Fruit fly (Drosophila melanogaster) whole organism, pupa: ENCODE measurements around the gene CG44836.

Experiments
- CG10348 ChIP-seq: fragments of 200-800 bp; sonication (Bioruptor generic); IDR thresholded peaks from 2 replicates; pipeline ENCODE4 v1.3.6; 2022; ENCODE audit warnings: missing biosample characterization, missing genetic modification characterization
- CG12605 ChIP-seq: fragments of 200-800 bp; sonication (Bioruptor generic); IDR thresholded peaks from 2 replicates; pipeline ENCODE4 v1.3.6; 2022; ENCODE audit warnings: missing biosample characterization, missing genetic modification characterization
- CG13204 ChIP-seq: fragments of 200-800 bp; sonication (Bioruptor generic); optimal IDR thresholded peaks from 2 replicates; lab custom pipeline; 2018; ENCODE audit warnings: missing biosample characterization, mild to moderate bottlenecking, missing genetic modification characterization, moderate library complexity
- CG14655 ChIP-seq: fragments of 200-800 bp; sonication (Bioruptor generic); optimal IDR thresholded peaks from 3 replicates; lab custom pipeline; 2017; ENCODE audit warnings: mild to moderate bottlenecking, missing biosample characterization, missing genetic modification reagents, missing genetic modification characterization
- CG15710 ChIP-seq: fragments of 200-800 bp; sonication (Bioruptor generic); optimal IDR thresholded peaks from 2 replicates; lab custom pipeline; 2018; ENCODE audit warnings: missing biosample characterization, mild to moderate bottlenecking, missing genetic modification characterization, moderate library complexity
- CG17806 ChIP-seq: fragments of 200-800 bp; sonication (Bioruptor generic); optimal IDR thresholded peaks from 2 replicates; lab custom pipeline; 2018; ENCODE audit warnings: missing biosample characterization, mild to moderate bottlenecking, missing genetic modification characterization, moderate library complexity
- CG32121 ChIP-seq: fragments of 200-800 bp; sonication (Bioruptor generic); IDR thresholded peaks from 2 replicates; pipeline ENCODE4 v1.3.6; 2022; ENCODE audit warnings: missing biosample characterization, missing genetic modification characterization
- CG34367 ChIP-seq: fragments of 200-800 bp; sonication (Bioruptor generic); optimal IDR thresholded peaks from 2 replicates; lab custom pipeline; 2018; ENCODE audit warnings: missing biosample characterization, mild to moderate bottlenecking, missing genetic modification characterization
- CG4496 ChIP-seq: fragments of 200-800 bp; sonication (Bioruptor generic); IDR thresholded peaks from 3 replicates; pipeline ENCODE4 v1.3.6; 2022; ENCODE audit warnings: missing biosample characterization, missing genetic modification characterization
- CG8159 ChIP-seq: fragments of 200-800 bp; sonication (Bioruptor generic); optimal IDR thresholded peaks from 3 replicates; lab custom pipeline; 2018; ENCODE audit warnings: missing biosample characterization, mild to moderate bottlenecking, missing genetic modification characterization, moderate library complexity
- CG8301 ChIP-seq: fragments of 200-800 bp; sonication (Bioruptor generic); optimal IDR thresholded peaks from 2 replicates; lab custom pipeline; 2018; ENCODE audit warnings: missing biosample characterization, mild to moderate bottlenecking, missing genetic modification characterization
- CG9948 ChIP-seq: fragments of 200-800 bp; sonication (Bioruptor generic); optimal IDR thresholded peaks from 2 replicates; lab custom pipeline; 2018; ENCODE audit warnings: missing biosample characterization, mild to moderate bottlenecking, missing genetic modification characterization, moderate library complexity
- D1 ChIP-seq: fragments of 200-800 bp; sonication (Bioruptor generic); optimal IDR thresholded peaks from 2 replicates; lab custom pipeline; 2018; ENCODE audit warnings: missing biosample characterization, mild to moderate bottlenecking, missing genetic modification characterization, moderate library complexity
- EcR ChIP-seq: fragments of 200-800 bp; sonication (Bioruptor generic); optimal IDR thresholded peaks from 3 replicates; lab custom pipeline; 2019; ENCODE audit warnings: missing biosample characterization, missing genetic modification characterization, mild to moderate bottlenecking, moderate library complexity, missing genetic modification reagents
- Ets98B ChIP-seq: fragments of 200-800 bp; sonication (Bioruptor generic); IDR thresholded peaks from 2 replicates; pipeline ENCODE4 v1.3.6; 2022; ENCODE audit warnings: missing biosample characterization, missing genetic modification characterization
- Pif1A ChIP-seq: fragments of 200-800 bp; sonication (Bioruptor generic); optimal IDR thresholded peaks from 3 replicates; lab custom pipeline; 2016; ENCODE audit warnings: missing biosample characterization, missing genetic modification characterization
- Pif1B ChIP-seq: fragments of 200-800 bp; sonication (Bioruptor generic); optimal IDR thresholded peaks from 3 replicates; lab custom pipeline; 2016; ENCODE audit warnings: missing biosample characterization, missing genetic modification characterization
- Snoo ChIP-seq: fragments of 200-800 bp; sonication (Bioruptor generic); optimal IDR thresholded peaks from 3 replicates; lab custom pipeline; 2017; ENCODE audit warnings: missing biosample characterization, mild to moderate bottlenecking, missing genetic modification characterization, inconsistent platforms
- fd96Ca ChIP-seq: fragments of 200-800 bp; sonication (Bioruptor generic); IDR thresholded peaks from 3 replicates; pipeline ENCODE4 v1.3.6; 2022; ENCODE audit warnings: missing biosample characterization, missing genetic modification characterization
- gl ChIP-seq: fragments of 200-800 bp; sonication (Bioruptor generic); optimal IDR thresholded peaks from 2 replicates; lab custom pipeline; 2018; ENCODE audit warnings: missing biosample characterization, mild to moderate bottlenecking, missing genetic modification characterization
- rn ChIP-seq: fragments of 200-800 bp; sonication (Bioruptor generic); IDR thresholded peaks from 2 replicates; pipeline ENCODE4 v1.3.6; 2022; ENCODE audit warnings: missing biosample characterization, missing genetic modification characterization

Gene CG44836

DNA sequence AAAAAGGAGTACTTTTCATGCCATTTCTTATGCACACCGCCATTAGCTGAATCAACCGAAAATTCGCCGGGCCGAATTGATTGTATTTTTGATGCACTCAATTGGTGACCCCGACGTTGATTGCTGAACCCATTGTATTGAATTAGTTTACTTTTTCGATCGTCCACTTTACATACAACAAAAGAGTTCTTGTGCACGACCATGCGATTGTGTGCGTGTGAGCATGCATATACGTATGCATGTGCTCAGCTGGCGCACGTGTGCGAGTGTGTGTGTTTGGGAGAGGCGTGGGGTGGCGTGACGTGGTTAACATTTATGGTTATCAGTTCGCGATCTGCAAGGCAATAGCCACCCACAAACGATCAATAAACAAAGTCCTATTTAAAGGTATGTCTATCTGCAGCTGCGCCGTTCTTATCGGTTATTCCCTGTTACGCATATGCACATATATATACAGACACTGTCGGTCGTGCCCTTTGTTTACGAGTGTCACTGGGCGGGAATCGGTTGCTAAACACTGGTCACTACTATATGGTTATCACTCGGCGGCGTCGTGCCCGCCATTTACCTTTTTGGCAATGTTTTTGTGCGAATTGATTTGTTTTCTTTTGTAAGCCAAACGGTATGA lies 14.7 kb downstream of the CG44836 start:
- TF ChIP-seq rn (GFP tag; lab: Robert Waterston, UW) (no peak), Pif1B (GFP tag; lab: Kevin White, UChicago) (no peak), CG32121 (GFP tag; lab: Robert Waterston, UW) (no peak), gl (no peak), CG8301 (tag; lab: Kevin White, UChicago) (no peak), CG17806 (no peak), fd96Ca (GFP tag; lab: Robert Waterston, UW) (no peak; the same call in 2 of the 3 replicates), CG9948 (tag; lab: Kevin White, UChicago) (no peak), Pif1A (GFP tag; lab: Kevin White, UChicago) (peak; percentile 43), EcR (peak; percentile 93), Ets98B (no peak), CG14655 (GFP tag; lab: Kevin White, UChicago) (no peak), CG10348 (GFP tag; lab: Robert Waterston, UW) (no peak), D1 (no peak), Snoo (no peak), CG13204 (GFP tag; lab: Kevin White, UChicago) (no peak), CG8159 (no peak), CG15710 (tag; lab: Kevin White, UChicago) (no peak), CG4496 (GFP tag; lab: Robert Waterston, UW) (0 out of 3 replicates have a peak, but pooled peaks have one; percentile 52), CG12605 (0 out of 2 replicates have a peak, but pooled peaks have one; percentile 14), CG34367 (no peak)

DNA sequence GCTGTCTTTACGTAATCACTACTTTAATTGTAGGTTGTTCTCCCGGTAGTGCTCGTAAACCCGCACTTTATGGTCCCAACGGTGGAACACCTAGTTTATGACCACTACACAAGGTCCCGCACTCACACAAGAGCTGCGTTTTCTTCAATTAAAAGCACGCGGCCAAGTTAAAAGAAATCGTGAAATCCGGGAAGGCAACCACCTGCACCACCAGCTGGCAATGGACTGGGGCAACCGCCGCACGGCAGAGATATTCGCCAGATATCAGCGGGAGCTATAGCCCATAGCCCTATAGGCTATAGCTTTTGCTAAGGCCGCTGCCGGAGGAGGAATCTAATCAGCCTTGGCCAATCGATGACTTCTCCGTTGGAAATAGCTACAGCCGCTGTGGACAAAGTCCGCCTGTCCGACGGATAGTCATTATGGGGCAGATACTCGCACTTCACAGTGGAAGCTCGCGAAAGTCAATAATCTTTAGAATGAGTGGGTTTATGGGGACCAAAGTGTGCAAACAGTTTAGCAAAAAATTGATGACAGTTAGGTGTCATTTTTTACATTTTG lies 15.8 kb downstream of the CG44836 start:
- TF ChIP-seq Ets98B: 0 out of 2 replicates have a peak, but pooled peaks have one; percentile 32
- peak; percentile 37; the same call in 1 of the 2 replicates for TF ChIP-seq CG12605
- TF ChIP-seq gl: peak; percentile 18
- TF ChIP-seq rn (GFP tag; lab: Robert Waterston, UW): no peak
- no peak for TF ChIP-seq CG32121 (GFP tag; lab: Robert Waterston, UW)
- TF ChIP-seq CG8301 (tag; lab: Kevin White, UChicago): peak; percentile 12
- TF ChIP-seq CG17806: no peak
- TF ChIP-seq CG15710 (tag; lab: Kevin White, UChicago): no peak
- no peak for TF ChIP-seq CG9948 (tag; lab: Kevin White, UChicago)
- no peak for TF ChIP-seq D1
- no peak for TF ChIP-seq CG13204 (GFP tag; lab: Kevin White, UChicago)
- peak; percentile 41; the same call in 1 of the 3 replicates for TF ChIP-seq CG4496 (GFP tag; lab: Robert Waterston, UW)
- TF ChIP-seq CG8159: no peak
- TF ChIP-seq Pif1A (GFP tag; lab: Kevin White, UChicago): no peak
- no peak for TF ChIP-seq Pif1B (GFP tag; lab: Kevin White, UChicago)
- no peak for TF ChIP-seq CG10348 (GFP tag; lab: Robert Waterston, UW)
- TF ChIP-seq EcR: no peak
- TF ChIP-seq CG34367: no peak
- TF ChIP-seq fd96Ca (GFP tag; lab: Robert Waterston, UW): peak; percentile 40; the same call in 1 of the 3 replicates
- TF ChIP-seq CG14655 (GFP tag; lab: Kevin White, UChicago): no peak
- no peak for TF ChIP-seq Snoo

dm6 chr3L:16383056-16383455 lies 17.0 kb downstream of the CG44836 start:
- TF ChIP-seq Pif1A (GFP tag; lab: Kevin White, UChicago) (no peak), Snoo (no peak), CG9948 (tag; lab: Kevin White, UChicago) (no peak), CG8159 (no peak), gl (no peak), CG34367 (no peak), CG8301 (tag; lab: Kevin White, UChicago) (no peak), Ets98B (no peak), CG4496 (GFP tag; lab: Robert Waterston, UW) (no peak), fd96Ca (GFP tag; lab: Robert Waterston, UW) (no peak), CG32121 (GFP tag; lab: Robert Waterston, UW) (no peak), rn (GFP tag; lab: Robert Waterston, UW) (no peak), Pif1B (GFP tag; lab: Kevin White, UChicago) (no peak), CG12605 (no peak), CG13204 (GFP tag; lab: Kevin White, UChicago) (no peak)

DNA sequence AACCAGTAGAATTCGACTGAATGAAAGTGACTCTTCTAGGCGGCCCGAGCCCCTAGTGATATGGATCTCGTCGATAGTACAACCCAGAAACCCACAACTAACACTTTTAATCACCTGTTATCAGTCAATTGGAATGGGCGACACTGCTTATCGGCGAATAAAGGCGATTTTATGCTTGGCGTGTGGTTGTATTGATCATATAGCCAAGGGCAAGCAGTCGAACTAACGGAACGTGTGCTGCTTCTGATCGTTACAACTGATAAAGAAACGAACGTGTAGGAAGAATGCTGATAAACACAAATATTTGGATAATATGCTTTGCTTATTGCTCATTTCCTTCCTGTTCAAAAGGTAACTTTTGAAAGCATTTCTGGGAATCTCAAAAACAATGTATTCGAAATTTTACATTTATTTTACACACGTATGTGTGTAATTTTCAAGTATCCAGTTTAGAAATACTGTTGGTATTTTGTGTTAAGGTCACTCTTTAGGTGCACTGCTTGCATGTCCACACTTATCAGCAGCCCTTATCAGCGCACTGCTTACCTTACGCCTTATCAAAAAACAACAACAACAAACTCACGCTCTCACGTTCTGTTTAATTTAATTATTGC lies 18.8 kb downstream of the CG44836 start, which contains the start of gene Agpat4:
TSS of gene Agpat4 (minus strand) at position 387 of the 614 bp plus-strand sequence.
- TF ChIP-seq Pif1A (GFP tag; lab: Kevin White, UChicago): no peak
- TF ChIP-seq CG32121 (GFP tag; lab: Robert Waterston, UW): no peak
- TF ChIP-seq EcR: no peak
- TF ChIP-seq Snoo: no peak
- no peak for TF ChIP-seq CG8159
- TF ChIP-seq Pif1B (GFP tag; lab: Kevin White, UChicago): no peak
- TF ChIP-seq CG4496 (GFP tag; lab: Robert Waterston, UW): no peak
- TF ChIP-seq fd96Ca (GFP tag; lab: Robert Waterston, UW): no peak
- TF ChIP-seq CG10348 (GFP tag; lab: Robert Waterston, UW): no peak
- TF ChIP-seq CG8301 (tag; lab: Kevin White, UChicago): no peak

DNA sequence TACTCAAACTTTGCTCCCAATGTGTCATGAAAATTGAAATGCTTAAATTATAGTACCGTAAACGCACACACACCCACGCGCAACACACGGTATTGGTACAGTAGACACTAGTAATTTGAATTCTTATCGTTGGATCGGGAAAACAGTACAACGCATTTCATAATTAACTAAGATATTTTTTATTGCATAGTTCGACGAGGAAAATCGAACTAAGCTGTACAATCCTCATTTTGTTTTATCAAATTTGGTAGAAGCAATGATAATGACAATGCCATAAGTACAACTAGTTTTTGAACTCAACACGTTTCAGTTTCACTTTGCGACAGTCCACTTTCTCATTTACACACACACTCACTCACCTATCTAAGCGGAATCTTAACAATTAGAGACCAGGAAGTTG lies 19.3 kb downstream of the CG44836 start:
- TF ChIP-seq CG8301 (tag; lab: Kevin White, UChicago) (peak; percentile 21), rn (GFP tag; lab: Robert Waterston, UW) (no peak)
